Worm (Caenorhabditis elegans): Measurements from ENCODE around the gene F54H5.3.

ce11 chrII:6612544-6612943 is 9.4 kb upstream of the F54H5.3 start:
- TF ChIP-seq ref-1 (GFP tag; conservative IDR thresholded peaks at IDR 0.05): no peak
- TF ChIP-seq ztf-23 (GFP tag; IDR thresholded peaks at IDR 0.05): no peak
